Fruit fly (Drosophila melanogaster) whole organism, pupa: ENCODE results near the gene CG1910.
A peak's percentile ranks its signal among the peaks of the same experiment; 100 is the strongest.

Source experiments
- CG10348 ChIP-seq: fragments of 200-800 bp; sonication (Bioruptor generic); IDR thresholded peaks from 2 replicates; pipeline ENCODE4 v1.3.6; 2022; ENCODE audit warnings: missing biosample characterization, missing genetic modification characterization
- CG12605 ChIP-seq: fragments of 200-800 bp; sonication (Bioruptor generic); IDR thresholded peaks from 2 replicates; pipeline ENCODE4 v1.3.6; 2022; ENCODE audit warnings: missing biosample characterization, missing genetic modification characterization
- CG13204 ChIP-seq: fragments of 200-800 bp; sonication (Bioruptor generic); optimal IDR thresholded peaks from 2 replicates; lab custom pipeline; 2018; ENCODE audit warnings: missing biosample characterization, mild to moderate bottlenecking, missing genetic modification characterization, moderate library complexity
- CG14655 ChIP-seq: fragments of 200-800 bp; sonication (Bioruptor generic); optimal IDR thresholded peaks from 3 replicates; lab custom pipeline; 2017; ENCODE audit warnings: mild to moderate bottlenecking, missing biosample characterization, missing genetic modification reagents, missing genetic modification characterization
- CG15710 ChIP-seq: fragments of 200-800 bp; sonication (Bioruptor generic); optimal IDR thresholded peaks from 2 replicates; lab custom pipeline; 2018; ENCODE audit warnings: missing biosample characterization, mild to moderate bottlenecking, missing genetic modification characterization, moderate library complexity
- CG17806 ChIP-seq: fragments of 200-800 bp; sonication (Bioruptor generic); optimal IDR thresholded peaks from 2 replicates; lab custom pipeline; 2018; ENCODE audit warnings: missing biosample characterization, mild to moderate bottlenecking, missing genetic modification characterization, moderate library complexity
- CG32121 ChIP-seq: fragments of 200-800 bp; sonication (Bioruptor generic); IDR thresholded peaks from 2 replicates; pipeline ENCODE4 v1.3.6; 2022; ENCODE audit warnings: missing biosample characterization, missing genetic modification characterization
- CG34367 ChIP-seq: fragments of 200-800 bp; sonication (Bioruptor generic); optimal IDR thresholded peaks from 2 replicates; lab custom pipeline; 2018; ENCODE audit warnings: missing biosample characterization, mild to moderate bottlenecking, missing genetic modification characterization
- CG4496 ChIP-seq: fragments of 200-800 bp; sonication (Bioruptor generic); IDR thresholded peaks from 3 replicates; pipeline ENCODE4 v1.3.6; 2022; ENCODE audit warnings: missing biosample characterization, missing genetic modification characterization
- CG8159 ChIP-seq: fragments of 200-800 bp; sonication (Bioruptor generic); optimal IDR thresholded peaks from 3 replicates; lab custom pipeline; 2018; ENCODE audit warnings: missing biosample characterization, mild to moderate bottlenecking, missing genetic modification characterization, moderate library complexity
- CG8301 ChIP-seq: fragments of 200-800 bp; sonication (Bioruptor generic); optimal IDR thresholded peaks from 2 replicates; lab custom pipeline; 2018; ENCODE audit warnings: missing biosample characterization, mild to moderate bottlenecking, missing genetic modification characterization
- CG9948 ChIP-seq: fragments of 200-800 bp; sonication (Bioruptor generic); optimal IDR thresholded peaks from 2 replicates; lab custom pipeline; 2018; ENCODE audit warnings: missing biosample characterization, mild to moderate bottlenecking, missing genetic modification characterization, moderate library complexity
- D1 ChIP-seq: fragments of 200-800 bp; sonication (Bioruptor generic); optimal IDR thresholded peaks from 2 replicates; lab custom pipeline; 2018; ENCODE audit warnings: missing biosample characterization, mild to moderate bottlenecking, missing genetic modification characterization, moderate library complexity
- EcR ChIP-seq: fragments of 200-800 bp; sonication (Bioruptor generic); optimal IDR thresholded peaks from 3 replicates; lab custom pipeline; 2019; ENCODE audit warnings: missing biosample characterization, missing genetic modification characterization, mild to moderate bottlenecking, moderate library complexity, missing genetic modification reagents
- Ets98B ChIP-seq: fragments of 200-800 bp; sonication (Bioruptor generic); IDR thresholded peaks from 2 replicates; pipeline ENCODE4 v1.3.6; 2022; ENCODE audit warnings: missing biosample characterization, missing genetic modification characterization
- Pif1A ChIP-seq: fragments of 200-800 bp; sonication (Bioruptor generic); optimal IDR thresholded peaks from 3 replicates; lab custom pipeline; 2016; ENCODE audit warnings: missing biosample characterization, missing genetic modification characterization
- Pif1B ChIP-seq: fragments of 200-800 bp; sonication (Bioruptor generic); optimal IDR thresholded peaks from 3 replicates; lab custom pipeline; 2016; ENCODE audit warnings: missing biosample characterization, missing genetic modification characterization
- Snoo ChIP-seq: fragments of 200-800 bp; sonication (Bioruptor generic); optimal IDR thresholded peaks from 3 replicates; lab custom pipeline; 2017; ENCODE audit warnings: missing biosample characterization, mild to moderate bottlenecking, missing genetic modification characterization, inconsistent platforms
- fd96Ca ChIP-seq: fragments of 200-800 bp; sonication (Bioruptor generic); IDR thresholded peaks from 3 replicates; pipeline ENCODE4 v1.3.6; 2022; ENCODE audit warnings: missing biosample characterization, missing genetic modification characterization
- gl ChIP-seq: fragments of 200-800 bp; sonication (Bioruptor generic); optimal IDR thresholded peaks from 2 replicates; lab custom pipeline; 2018; ENCODE audit warnings: missing biosample characterization, mild to moderate bottlenecking, missing genetic modification characterization
- rn ChIP-seq: fragments of 200-800 bp; sonication (Bioruptor generic); IDR thresholded peaks from 2 replicates; pipeline ENCODE4 v1.3.6; 2022; ENCODE audit warnings: missing biosample characterization, missing genetic modification characterization

Gene CG1910

DNA sequence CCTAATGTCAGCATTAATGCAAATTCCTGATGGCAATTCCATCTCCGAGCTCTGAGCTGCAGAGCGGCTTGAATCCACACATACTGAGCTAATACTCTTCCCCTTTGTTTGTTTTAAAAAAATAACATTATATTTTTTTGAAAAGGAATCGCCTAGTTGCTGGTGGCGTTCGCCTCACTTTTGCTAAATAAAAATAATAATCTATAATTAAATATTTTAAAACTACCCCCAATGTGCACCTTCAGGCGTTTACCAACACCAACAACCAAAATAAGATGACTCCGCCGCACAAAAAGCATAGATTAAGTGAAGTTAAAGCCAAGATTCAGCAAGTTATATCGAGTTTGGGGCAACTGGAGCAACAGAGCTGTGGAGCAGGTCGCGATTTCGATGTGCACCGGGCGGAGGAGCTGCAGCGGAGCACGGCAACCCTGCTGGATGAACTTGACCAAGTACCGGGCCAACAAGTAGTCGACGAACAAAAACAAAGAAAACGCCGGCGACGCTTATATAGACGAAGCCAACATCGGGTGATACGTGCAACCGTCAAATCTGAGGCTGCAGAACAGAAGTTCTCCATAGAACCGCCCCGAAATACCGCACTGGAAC is 3.3 kb upstream of the CG1910 start, which contains the start of gene CG1896:
Gene CG1896 (plus strand): TSS at position 239 of the 609 bp plus-strand sequence.
- TF ChIP-seq D1 (tag; lab: Kevin White, UChicago) (no peak), CG4496 (GFP tag; lab: Robert Waterston, UW) (peak; percentile 88), CG10348 (GFP tag; lab: Robert Waterston, UW) (no peak), EcR (GFP tag; lab: Kevin White, UChicago) (no peak), CG12605 (GFP tag; lab: Robert Waterston, UW) (peak; percentile 23; the same call in 1 of the 2 replicates), CG32121 (GFP tag; lab: Robert Waterston, UW) (peak; percentile 51), gl (tag; lab: Kevin White, UChicago) (no peak), CG17806 (peak; percentile 43), CG8301 (tag; lab: Kevin White, UChicago) (peak; percentile 40), Pif1A (peak; percentile 62), Pif1B (GFP tag; lab: Kevin White, UChicago) (peak; percentile 75), rn (GFP tag; lab: Robert Waterston, UW) (peak; percentile 52; the same call in 1 of the 2 replicates), CG13204 (no peak), fd96Ca (GFP tag; lab: Robert Waterston, UW) (peak; percentile 83), CG15710 (peak; percentile 51), CG9948 (tag; lab: Kevin White, UChicago) (peak; percentile 24), Ets98B (peak; percentile 70), CG8159 (tag; lab: Kevin White, UChicago) (peak; percentile 54), CG14655 (GFP tag; lab: Kevin White, UChicago) (no peak), Snoo (tag; lab: Kevin White, UChicago) (peak; percentile 65), CG34367 (peak; percentile 21)
- TF ChIP-seq, all 21 proteins: peak for 15

DNA sequence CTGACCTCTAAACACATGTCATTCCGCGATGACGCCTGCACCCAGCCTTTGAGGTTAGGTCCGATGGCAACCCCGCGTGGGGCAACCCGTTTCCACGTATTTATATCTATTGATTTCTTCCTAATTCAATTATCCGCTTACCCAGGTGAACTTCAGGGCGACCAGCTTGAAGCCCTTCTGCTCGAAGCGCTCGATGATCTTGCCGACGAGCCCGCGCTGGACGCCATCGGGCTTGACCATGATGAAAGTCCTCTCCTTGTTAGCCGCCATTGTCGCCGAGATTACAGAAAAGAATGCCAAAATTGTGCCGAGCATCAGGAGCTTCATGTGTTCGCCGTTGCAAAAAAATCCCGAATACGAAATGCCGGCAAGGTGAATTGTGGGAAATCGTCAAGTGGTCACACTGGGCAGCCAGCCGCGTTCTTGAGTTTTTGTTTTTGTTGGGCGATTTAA is 1.8 kb upstream of the CG1910 start, which contains the start of gene awd:
Gene awd (minus strand): TSS at position 449 of the 453 bp plus-strand sequence.
- TF ChIP-seq CG4496 (GFP tag; lab: Robert Waterston, UW) (no peak), gl (tag; lab: Kevin White, UChicago) (no peak), CG10348 (GFP tag; lab: Robert Waterston, UW) (no peak), CG8301 (tag; lab: Kevin White, UChicago) (peak; percentile 9), CG14655 (GFP tag; lab: Kevin White, UChicago) (no peak), CG9948 (tag; lab: Kevin White, UChicago) (no peak), CG15710 (peak; percentile 5), Snoo (tag; lab: Kevin White, UChicago) (peak; percentile 33), EcR (GFP tag; lab: Kevin White, UChicago) (peak; percentile 62), CG17806 (no peak), CG32121 (GFP tag; lab: Robert Waterston, UW) (no peak), Pif1B (GFP tag; lab: Kevin White, UChicago) (peak; percentile 26), CG8159 (tag; lab: Kevin White, UChicago) (no peak), CG12605 (GFP tag; lab: Robert Waterston, UW) (no peak; the same call in 1 of the 2 replicates), rn (GFP tag; lab: Robert Waterston, UW) (no peak), fd96Ca (GFP tag; lab: Robert Waterston, UW) (0 out of 3 replicates have a peak, but pooled peaks have one; percentile 36), CG13204 (no peak), Pif1A (no peak), D1 (tag; lab: Kevin White, UChicago) (no peak), Ets98B (no peak), CG34367 (no peak)

DNA sequence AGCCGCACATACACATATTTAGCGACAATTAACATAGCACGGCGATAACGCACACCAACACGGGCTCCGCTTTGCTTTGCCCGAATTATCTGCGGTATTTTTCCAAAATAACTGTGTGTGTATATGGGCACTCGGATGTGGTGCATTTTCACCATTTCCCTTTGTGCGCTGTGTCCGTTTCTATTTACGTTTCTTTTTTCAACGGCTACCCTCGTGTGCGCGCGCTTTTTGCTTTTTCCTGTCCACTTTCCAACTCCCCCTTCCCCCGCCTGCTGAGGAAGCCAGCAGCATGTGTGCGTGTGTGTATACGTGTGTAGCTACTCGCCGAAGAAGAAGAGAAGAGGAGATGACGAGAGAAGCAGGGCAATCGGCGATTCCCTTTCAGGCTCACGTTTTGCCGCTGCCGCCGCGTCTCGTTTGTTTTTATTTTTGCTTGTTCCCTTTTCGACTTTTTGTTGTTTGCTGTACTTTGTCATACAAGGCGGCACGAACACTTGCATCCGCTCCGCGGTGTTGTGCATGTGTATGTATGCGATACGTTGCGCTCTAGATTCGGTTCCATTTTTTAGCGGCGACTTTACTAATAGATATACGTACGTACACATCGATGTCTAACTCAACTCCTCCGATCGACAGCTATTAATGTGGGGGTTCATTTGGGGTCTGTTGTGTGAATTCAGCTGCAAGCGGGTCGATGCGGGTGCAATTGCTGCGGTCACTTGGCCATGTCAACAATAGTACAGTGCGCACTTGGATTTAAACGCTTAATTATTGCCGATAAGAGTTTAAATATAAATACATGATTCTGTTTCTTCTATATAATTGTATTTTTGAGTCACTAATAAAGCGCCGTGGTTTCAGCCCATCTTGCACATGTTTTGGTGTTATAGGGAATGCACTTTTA is 902 bp downstream of the CG1910 start:
- TF ChIP-seq CG13204, result peak; percentile 93
- peak; percentile 48 for TF ChIP-seq CG8301 (tag; lab: Kevin White, UChicago)
- TF ChIP-seq CG17806, result peak; percentile 15
- TF ChIP-seq Ets98B, result no peak
- TF ChIP-seq rn (GFP tag; lab: Robert Waterston, UW), result no peak
- TF ChIP-seq CG4496 (GFP tag; lab: Robert Waterston, UW), result no peak
- peak; percentile 55 for TF ChIP-seq Pif1B (GFP tag; lab: Kevin White, UChicago)
- TF ChIP-seq CG15710, result peak; percentile 47
- peak; percentile 4 for TF ChIP-seq CG9948 (tag; lab: Kevin White, UChicago)
- TF ChIP-seq CG34367, result peak; percentile 37
- TF ChIP-seq Pif1A, result peak; percentile 38
- TF ChIP-seq Snoo (tag; lab: Kevin White, UChicago), result no peak
- no peak for TF ChIP-seq fd96Ca (GFP tag; lab: Robert Waterston, UW)
- peak; percentile 69 for TF ChIP-seq EcR (GFP tag; lab: Kevin White, UChicago)
- no peak for TF ChIP-seq D1 (tag; lab: Kevin White, UChicago)
- TF ChIP-seq CG14655 (GFP tag; lab: Kevin White, UChicago), result no peak
- TF ChIP-seq CG12605 (GFP tag; lab: Robert Waterston, UW), result no peak
- no peak for TF ChIP-seq CG10348 (GFP tag; lab: Robert Waterston, UW)
- no peak for TF ChIP-seq CG32121 (GFP tag; lab: Robert Waterston, UW)
- peak; percentile 79 for TF ChIP-seq gl (tag; lab: Kevin White, UChicago)
- TF ChIP-seq CG8159 (tag; lab: Kevin White, UChicago), result no peak

DNA sequence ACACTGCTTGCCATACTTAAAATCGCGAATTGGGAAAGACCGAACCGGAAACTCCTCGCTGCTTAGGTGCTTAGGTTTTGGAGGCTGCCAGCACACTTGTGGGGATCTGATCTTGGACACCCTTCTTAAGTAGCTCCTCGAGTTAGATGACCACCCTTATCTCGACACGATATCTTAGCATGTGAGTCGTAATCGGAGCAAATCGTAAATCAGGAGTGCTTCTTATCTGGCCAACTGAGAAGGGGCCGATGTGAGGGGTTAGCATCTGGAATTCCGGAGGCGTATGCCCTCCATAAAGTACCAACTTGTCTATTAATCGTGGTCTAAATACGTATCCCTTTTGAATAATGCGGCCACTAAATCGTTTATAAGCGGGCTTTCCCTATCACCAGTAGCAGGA is 7.2 kb downstream of the CG1910 start, which contains the start of gene salt:
Gene salt (minus strand): TSS at position 101 of the 400 bp plus-strand sequence.
- TF ChIP-seq rn (GFP tag; lab: Robert Waterston, UW), result no peak
- TF ChIP-seq, all 21 proteins: peak for 0
